Worm (Caenorhabditis elegans) whole organism, L4/young adult: ENCODE results near the gene Y41D4A.6.

Experiments
- W03F9.2 ChIP-seq: fragments of 150-350 bp; optimal IDR thresholded peaks from 2 replicates; lab custom pipeline; 2014; ENCODE audit warnings: missing biosample characterization, missing genetic modification characterization
- dao-5 ChIP-seq: sonication (generic microtip); optimal IDR thresholded peaks from 2 replicates; lab custom pipeline; 2016; ENCODE audit warnings: missing genotype, missing genetic modification characterization, moderate library complexity, missing compliant biosample characterization
- him-1 ChIP-seq: sonication (generic microtip); optimal IDR thresholded peaks from 2 replicates; lab custom pipeline; 2016; ENCODE audit warnings: missing genotype, missing genetic modification reagents, missing genetic modification characterization, missing compliant biosample characterization

- TF ChIP-seq W03F9.2 (tag; lab: Kevin White, UChicago), result peak; percentile 28
- TF ChIP-seq him-1 (tag; lab: Kevin White, UChicago), result no peak
- TF ChIP-seq dao-5 (tag; lab: Kevin White, UChicago), result no peak
Measured at ce11 chrIV:1738324-1738730, 7.0 kb downstream of the Y41D4A.6 start.
